Worm (Caenorhabditis elegans) whole organism, early embryonic: ENCODE results near the gene srx-105.

Source experiments
- B0310.2 ChIP-seq: sonication (generic microtip); optimal IDR thresholded peaks from 2 replicates; lab custom pipeline; 2016; ENCODE audit warnings: mild to moderate bottlenecking, missing genetic modification characterization, missing compliant biosample characterization
- F13C5.2 ChIP-seq: sonication (generic microtip); optimal IDR thresholded peaks from 2 replicates; lab custom pipeline; 2017; ENCODE audit warnings: mild to moderate bottlenecking, missing genetic modification characterization, inconsistent platforms, missing compliant biosample characterization
- aly-1 ChIP-seq: sonication (generic microtip); optimal IDR thresholded peaks from 2 replicates; lab custom pipeline; 2016; ENCODE audit warnings: missing genetic modification characterization, missing compliant biosample characterization
- ama-1 ChIP-seq: fragments of 150-350 bp; optimal IDR thresholded peaks from 2 replicates; lab custom pipeline; 2014
- ceh-13 ChIP-seq: fragments of 200-800 bp; sonication (Bioruptor generic); optimal IDR thresholded peaks from 2 replicates; lab custom pipeline; 2018; ENCODE audit warnings: mild to moderate bottlenecking, missing genetic modification characterization, missing compliant biosample characterization
- ceh-36 ChIP-seq: sonication (generic microtip); optimal IDR thresholded peaks from 2 replicates; lab custom pipeline; 2016; ENCODE audit warnings: missing genetic modification characterization, inconsistent platforms, missing compliant biosample characterization
- ets-7 ChIP-seq: sonication (generic microtip); optimal IDR thresholded peaks from 2 replicates; lab custom pipeline; 2016; ENCODE audit warnings: missing genotype, missing genetic modification characterization, missing compliant biosample characterization
- flt-1 ChIP-seq: fragments of 200-800 bp; sonication (Bioruptor generic); IDR thresholded peaks from 2 replicates; pipeline ENCODE4 v1.3.6; 2022; ENCODE audit warnings: missing genetic modification characterization, missing compliant biosample characterization
- hmbx-1 ChIP-seq: sonication (generic microtip); optimal IDR thresholded peaks from 2 replicates; lab custom pipeline; 2016; ENCODE audit warnings: mild to moderate bottlenecking, missing genetic modification characterization, missing compliant biosample characterization
- hmg-4 ChIP-seq: fragments of 200-800 bp; sonication (Bioruptor generic); optimal IDR thresholded peaks from 2 replicates; lab custom pipeline; 2018; ENCODE audit warnings: mild to moderate bottlenecking, missing genetic modification characterization, missing compliant biosample characterization
- hnd-1 ChIP-seq: sonication (generic microtip); optimal IDR thresholded peaks from 2 replicates; lab custom pipeline; 2016; ENCODE audit warnings: missing genetic modification characterization, missing compliant biosample characterization
- pes-1 ChIP-seq: fragments of 200-800 bp; sonication (Bioruptor generic); IDR thresholded peaks from 2 replicates; pipeline ENCODE4 v1.3.6; 2022; ENCODE audit warnings: missing genetic modification reagents, missing genetic modification characterization, missing compliant biosample characterization
- scrt-1 ChIP-seq: fragments of 200-800 bp; sonication (Bioruptor generic); IDR thresholded peaks from 2 replicates; pipeline ENCODE4 v1.3.6; 2022; ENCODE audit warnings: missing genetic modification characterization, missing compliant biosample characterization
- sea-1 ChIP-seq: fragments of 200-800 bp; sonication (Bioruptor generic); conservative IDR thresholded peaks from 2 replicates; pipeline ENCODE4 v1.3.6; 2022; ENCODE audit warnings: missing genetic modification characterization, missing compliant biosample characterization
- tbx-11 ChIP-seq: fragments of 200-800 bp; sonication (Bioruptor generic); IDR thresholded peaks from 2 replicates; pipeline ENCODE4 v1.3.6; 2022; ENCODE audit warnings: missing genetic modification characterization, missing compliant biosample characterization
- tbx-37 ChIP-seq: fragments of 200-800 bp; sonication (Bioruptor generic); conservative IDR thresholded peaks from 2 replicates; pipeline ENCODE4 v1.3.6; 2022; ENCODE audit warnings: missing genetic modification reagents, missing genetic modification characterization, missing compliant biosample characterization
- tra-4 ChIP-seq: sonication (generic microtip); optimal IDR thresholded peaks from 2 replicates; lab custom pipeline; 2017; ENCODE audit warnings: missing genetic modification characterization, missing compliant biosample characterization

Gene srx-105

ce11 chrII:3736893-3737375 is 35.7 kb upstream of the srx-105 start, which contains the start of gene F12E12.6:
F12E12.6 (minus strand) TSS chrII:3736943.
- TF ChIP-seq flt-1 (no peak), ama-1 (lab: Kevin White, UChicago) (no peak), F13C5.2 (no peak), tra-4 (no peak), sea-1 (GFP tag; lab: Robert Waterston, UW) (no peak), hnd-1 (tag; lab: Kevin White, UChicago) (no peak)

- TF ChIP-seq B0310.2: no peak
- TF ChIP-seq ets-7 (tag; lab: Kevin White, UChicago): no peak
These were observed 30.5 kb upstream of the srx-105 start, which contains the start of the genes sdz-12 and bath-31 for ce11 chrII:3731723-3732122. sdz-12 (minus strand) TSS chrII:3731823. bath-31 (plus strand) TSS chrII:3731973.

- TF ChIP-seq pes-1 (GFP tag; lab: Robert Waterston, UW): no peak
- TF ChIP-seq ceh-13: no peak
- no peak for TF ChIP-seq tra-4
- no peak for TF ChIP-seq ama-1 (lab: Kevin White, UChicago)
- TF ChIP-seq B0310.2: no peak
- no peak for TF ChIP-seq tbx-11 (GFP tag; lab: Robert Waterston, UW)
- no peak for TF ChIP-seq tbx-37 (GFP tag; lab: Robert Waterston, UW)
- TF ChIP-seq aly-1 (tag; lab: Kevin White, UChicago): no peak
- TF ChIP-seq flt-1: no peak
- TF ChIP-seq hmg-4 (GFP tag; lab: Kevin White, UChicago): no peak
- TF ChIP-seq scrt-1 (GFP tag; lab: Robert Waterston, UW): no peak
These were observed 26.8 kb upstream of the srx-105 start, which contains the start of gene C46E10.8 for ce11 chrII:3727996-3728395. C46E10.8 (minus strand) TSS chrII:3728096.

ce11 chrII:3724175-3724715 is 23.0 kb upstream of the srx-105 start, which contains the start of gene C46E10.1:
C46E10.1 (plus strand) TSS chrII:3724225.
- TF ChIP-seq ceh-36 (tag; lab: Kevin White, UChicago): no peak

- no peak for TF ChIP-seq F13C5.2
- TF ChIP-seq aly-1 (tag; lab: Kevin White, UChicago): no peak
- no peak for TF ChIP-seq hmg-4 (GFP tag; lab: Kevin White, UChicago)
- TF ChIP-seq hmbx-1: no peak
- no peak for TF ChIP-seq sea-1 (GFP tag; lab: Robert Waterston, UW)
- no peak for TF ChIP-seq ceh-13
These were observed 19.8 kb upstream of the srx-105 start, which contains the start of gene C46E10.3 for ce11 chrII:3721016-3721415. C46E10.3 (plus strand) TSS chrII:3721316.

- TF ChIP-seq tbx-11 (GFP tag; lab: Robert Waterston, UW) (no peak), tbx-37 (GFP tag; lab: Robert Waterston, UW) (no peak), B0310.2 (no peak), ets-7 (tag; lab: Kevin White, UChicago) (no peak), hnd-1 (tag; lab: Kevin White, UChicago) (no peak), sea-1 (GFP tag; lab: Robert Waterston, UW) (no peak), ama-1 (lab: Kevin White, UChicago) (no peak), ceh-13 (no peak), flt-1 (no peak), hmbx-1 (no peak)
These were observed 15.8 kb upstream of the srx-105 start, which contains the start of gene fbxc-52 for ce11 chrII:3716961-3717360. fbxc-52 (plus strand) TSS chrII:3717261.

ce11 chrII:3716455-3716854 is 15.2 kb upstream of the srx-105 start, which contains the start of gene srh-99:
srh-99 (minus strand) TSS chrII:3716555.
- TF ChIP-seq ama-1 (lab: Kevin White, UChicago) (no peak), scrt-1 (GFP tag; lab: Robert Waterston, UW) (no peak), hmbx-1 (no peak), ceh-13 (no peak), flt-1 (no peak), sea-1 (GFP tag; lab: Robert Waterston, UW) (no peak), hnd-1 (tag; lab: Kevin White, UChicago) (no peak), ets-7 (tag; lab: Kevin White, UChicago) (no peak), tra-4 (no peak), pes-1 (GFP tag; lab: Robert Waterston, UW) (no peak)

ce11 chrII:3714595-3714994 is 13.4 kb upstream of the srx-105 start, which contains the start of gene srh-100:
srh-100 (minus strand) TSS chrII:3714695.
- no peak for TF ChIP-seq tbx-37 (GFP tag; lab: Robert Waterston, UW)
- no peak for TF ChIP-seq ceh-13
- no peak for TF ChIP-seq hnd-1 (tag; lab: Kevin White, UChicago)
- TF ChIP-seq sea-1 (GFP tag; lab: Robert Waterston, UW): no peak
- TF ChIP-seq ama-1 (lab: Kevin White, UChicago): no peak
- no peak for TF ChIP-seq flt-1
- no peak for TF ChIP-seq pes-1 (GFP tag; lab: Robert Waterston, UW)
- TF ChIP-seq hmbx-1: no peak
- TF ChIP-seq scrt-1 (GFP tag; lab: Robert Waterston, UW): no peak
- no peak for TF ChIP-seq ets-7 (tag; lab: Kevin White, UChicago)
- TF ChIP-seq hmg-4 (GFP tag; lab: Kevin White, UChicago): no peak
- TF ChIP-seq ceh-36 (tag; lab: Kevin White, UChicago): no peak
- TF ChIP-seq F13C5.2: no peak
- TF ChIP-seq aly-1 (tag; lab: Kevin White, UChicago): no peak
